Fruit fly (Drosophila melanogaster): Measurements from ENCODE around the gene Ziz.

The Ziz gene

dm6 chr2L:7495987-7496503, at the start of gene Ziz (continued):
- TF ChIP-seq Abd-B (GFP tag; optimal IDR thresholded peaks at IDR 0.05) (peak; percentile 54), CG33213 (GFP tag; optimal IDR thresholded peaks at IDR 0.05) (peak; percentile 76), ind (GFP tag; optimal IDR thresholded peaks at IDR 0.05) (no peak), CG10959 (GFP tag; IDR thresholded peaks at IDR 0.05) (0 out of 2 replicates have a peak, but pooled peaks have one; percentile 8), CG16813 (GFP tag; IDR thresholded peaks at IDR 0.05; ENCODE audit: partially characterized antibody) (no peak), pan (optimal IDR thresholded peaks at IDR 0.05) (no peak), pan (GFP tag; optimal IDR thresholded peaks at IDR 0.05 in 1 of 2, IDR thresholded peaks at IDR 0.05 in 1 of 2) (peak in 1 of 2 experiments; percentile 14), tio (GFP tag; optimal IDR thresholded peaks at IDR 0.05) (no peak), CG17912 (GFP tag; optimal IDR thresholded peaks at IDR 0.05) (no peak), CG17328 (GFP tag; IDR thresholded peaks at IDR 0.05) (peak; percentile 6; the same call in 1 of the 2 replicates), CG8765 (GFP tag; IDR thresholded peaks at IDR 0.05) (no peak), Side (GFP tag; optimal IDR thresholded peaks at IDR 0.05) (no peak), Bgb (GFP tag; IDR thresholded peaks at IDR 0.05; ENCODE audit: partially characterized antibody) (peak; percentile 79), crc (GFP tag; optimal IDR thresholded peaks at IDR 0.05) (no peak), Hmr (GFP tag; optimal IDR thresholded peaks at IDR 0.05) (peak; percentile 87), dan (GFP tag; IDR thresholded peaks at IDR 0.05) (no peak), otp (GFP tag; IDR thresholded peaks at IDR 0.05) (0 out of 3 replicates have a peak, but pooled peaks have one; percentile 20), pnt (GFP tag; optimal IDR thresholded peaks at IDR 0.05) (no peak), CG6254 (GFP tag; optimal IDR thresholded peaks at IDR 0.05) (no peak), sc (optimal IDR thresholded peaks at IDR 0.05) (no peak), sc (GFP tag; optimal IDR thresholded peaks at IDR 0.05) (no peak), CG34376 (GFP tag; optimal IDR thresholded peaks at IDR 0.05) (peak; percentile 72), corto (GFP tag; optimal IDR thresholded peaks at IDR 0.05) (no peak), knrl (GFP tag; IDR thresholded peaks at IDR 0.05; ENCODE audit: partially characterized antibody) (peak; percentile 52; the same call in 1 of the 3 replicates), CG10462 (GFP tag; optimal IDR thresholded peaks at IDR 0.05) (no peak), Usf (GFP tag; optimal IDR thresholded peaks at IDR 0.05) (no peak), CG1024 (GFP tag; IDR thresholded peaks at IDR 0.05) (no peak), CG13287 (GFP tag; IDR thresholded peaks at IDR 0.05; ENCODE audit: partially characterized antibody) (peak; percentile 63), twi (tag; optimal IDR thresholded peaks at IDR 0.05) (peak; percentile 13), mam (GFP tag; optimal IDR thresholded peaks at IDR 0.05) (no peak), CG11504 (tag; optimal IDR thresholded peaks at IDR 0.05) (peak; percentile 61), hkb (optimal IDR thresholded peaks at IDR 0.05) (no peak), hkb (GFP tag; IDR thresholded peaks at IDR 0.05) (no peak; the same call in 1 of the 2 replicates), Drgx (GFP tag; IDR thresholded peaks at IDR 0.05) (no peak), lola (GFP tag; optimal IDR thresholded peaks at IDR 0.05) (no peak), CG12391 (tag; optimal IDR thresholded peaks at IDR 0.05) (peak; percentile 42), CG6791 (GFP tag; IDR thresholded peaks at IDR 0.05; ENCODE audit: partially characterized antibody) (peak; percentile 76), wek (GFP tag; optimal IDR thresholded peaks at IDR 0.05) (peak; percentile 50), chinmo (GFP tag; IDR thresholded peaks at IDR 0.05; ENCODE audit: partially characterized antibody) (peak; percentile 86; the same call in 3 of the 4 replicates), nerfin-1 (tag; optimal IDR thresholded peaks at IDR 0.05) (no peak), Xbp1 (GFP tag; optimal IDR thresholded peaks at IDR 0.05) (no peak), CG7745 (tag; optimal IDR thresholded peaks at IDR 0.05) (no peak), trem (tag; optimal IDR thresholded peaks at IDR 0.05) (peak; percentile 77), cg (GFP tag; optimal IDR thresholded peaks at IDR 0.05) (peak; percentile 38), Nf-YC (tag; optimal IDR thresholded peaks at IDR 0.05) (peak; percentile 58), Atf3 (GFP tag; optimal IDR thresholded peaks at IDR 0.05) (no peak), bowl (GFP tag; IDR thresholded peaks at IDR 0.05) (no peak), MESR4 (GFP tag; optimal IDR thresholded peaks at IDR 0.05) (peak; percentile 62), wor (GFP tag; IDR thresholded peaks at IDR 0.05) (no peak), CG18262 (tag; optimal IDR thresholded peaks at IDR 0.05) (peak; percentile 11)

Measured in whole organism, embryonic.